Fruit fly (Drosophila melanogaster) whole organism, embryonic: ENCODE data around the gene CG17344.

Experiments used
- Atf6 ChIP-seq: fragments of 200-800 bp; sonication (Bioruptor generic); IDR thresholded peaks from 2 replicates; pipeline ENCODE4 v1.3.6; 2022; ENCODE audit warnings: missing biosample characterization, missing genetic modification characterization
- CG10267 ChIP-seq: fragments of 200-800 bp; sonication (Bioruptor generic); optimal IDR thresholded peaks from 2 replicates; lab custom pipeline; 2018; ENCODE audit warnings: missing biosample characterization, mild to moderate bottlenecking, missing genetic modification characterization, moderate library complexity
- CG11504 ChIP-seq: fragments of 200-800 bp; sonication (Bioruptor generic); optimal IDR thresholded peaks from 3 replicates; lab custom pipeline; 2019; ENCODE audit warnings: missing biosample characterization, mild to moderate bottlenecking, missing genetic modification characterization, moderate library complexity
- CG12104 ChIP-seq: fragments of 200-800 bp; sonication (Bioruptor generic); optimal IDR thresholded peaks from 3 replicates; lab custom pipeline; 2016; ENCODE audit warnings: missing biosample characterization, missing genetic modification characterization
- CG13894 ChIP-seq: fragments of 200-800 bp; sonication (Bioruptor generic); optimal IDR thresholded peaks from 3 replicates; lab custom pipeline; 2018; ENCODE audit warnings: missing biosample characterization, mild to moderate bottlenecking, missing genetic modification characterization, moderate library complexity
- CG14050 ChIP-seq: fragments of 200-800 bp; sonication (Bioruptor generic); IDR thresholded peaks from 3 replicates; pipeline ENCODE4 v1.3.6; 2022; ENCODE audit warnings: missing biosample characterization, missing genetic modification characterization
- CG1603 ChIP-seq: fragments of 200-800 bp; sonication (Bioruptor generic); optimal IDR thresholded peaks from 2 replicates; lab custom pipeline; 2019; ENCODE audit warnings: missing biosample characterization, mild to moderate bottlenecking, missing genetic modification characterization, moderate library complexity
- CG1647 ChIP-seq: fragments of 200-800 bp; sonication (Bioruptor generic); optimal IDR thresholded peaks from 3 replicates; lab custom pipeline; 2016; ENCODE audit warnings: missing biosample characterization, missing genetic modification characterization
- CG17186 ChIP-seq: fragments of 200-800 bp; sonication (Bioruptor generic); optimal IDR thresholded peaks from 3 replicates; lab custom pipeline; 2017; ENCODE audit warnings: missing biosample characterization, missing genetic modification reagents, missing genetic modification characterization
- CG17912 ChIP-seq: fragments of 200-800 bp; sonication (Bioruptor generic); optimal IDR thresholded peaks from 2 replicates; lab custom pipeline; 2018; ENCODE audit warnings: missing biosample characterization, mild to moderate bottlenecking, missing genetic modification characterization
- CG18011 ChIP-seq: fragments of 200-800 bp; sonication (Bioruptor generic); optimal IDR thresholded peaks from 2 replicates; lab custom pipeline; 2017; ENCODE audit warnings: missing biosample characterization, missing genetic modification characterization, mild to moderate bottlenecking, moderate library complexity, missing genotype
- CG2678 ChIP-seq: fragments of 200-800 bp; sonication (Bioruptor generic); optimal IDR thresholded peaks from 3 replicates; lab custom pipeline; 2019; ENCODE audit warnings: missing biosample characterization, mild to moderate bottlenecking, missing genetic modification characterization, moderate library complexity
- CG3065 ChIP-seq: fragments of 200-800 bp; sonication (Bioruptor generic); optimal IDR thresholded peaks from 2 replicates; lab custom pipeline; 2016; ENCODE audit warnings: missing biosample characterization, missing genetic modification characterization
- CG3163 ChIP-seq: fragments of 200-800 bp; sonication (Bioruptor generic); optimal IDR thresholded peaks from 3 replicates; lab custom pipeline; 2016; ENCODE audit warnings: missing biosample characterization, missing genetic modification characterization
- CG32772 ChIP-seq: fragments of 200-800 bp; sonication (Bioruptor generic); IDR thresholded peaks from 2 replicates; pipeline ENCODE4 v1.3.6; 2022; ENCODE audit warnings: missing biosample characterization, missing genetic modification characterization
- CG4282 ChIP-seq: fragments of 200-800 bp; sonication (Bioruptor generic); optimal IDR thresholded peaks from 2 replicates; lab custom pipeline; 2016; ENCODE audit warnings: missing biosample characterization, missing genetic modification characterization
- CG43689 ChIP-seq: fragments of 200-800 bp; sonication (Bioruptor generic); IDR thresholded peaks from 2 replicates; pipeline ENCODE4 v1.3.6; 2022; ENCODE audit warnings: missing biosample characterization, missing genetic modification characterization
- CG4707 ChIP-seq: fragments of 200-800 bp; sonication (Bioruptor generic); optimal IDR thresholded peaks from 2 replicates; lab custom pipeline; 2018; ENCODE audit warnings: missing biosample characterization, mild to moderate bottlenecking, missing genetic modification characterization, moderate library complexity
- CG7928 ChIP-seq: fragments of 200-800 bp; sonication (Bioruptor generic); optimal IDR thresholded peaks from 2 replicates; lab custom pipeline; 2017; ENCODE audit warnings: missing biosample characterization, mild to moderate bottlenecking, missing genetic modification characterization
- CG9437 ChIP-seq: fragments of 200-800 bp; sonication (Bioruptor generic); optimal IDR thresholded peaks from 2 replicates; lab custom pipeline; 2018; ENCODE audit warnings: missing biosample characterization, mild to moderate bottlenecking, missing genetic modification characterization
- CHES-1-like ChIP-seq: fragments of 200-800 bp; sonication (Bioruptor generic); optimal IDR thresholded peaks from 2 replicates; lab custom pipeline; 2016; ENCODE audit warnings: missing biosample characterization, missing genetic modification characterization
- Dfd ChIP-seq, 2 experiments: fragments of >200 bp; optimal IDR thresholded peaks; 2 replicates each; lab custom pipeline; 2017; ENCODE audit warnings: missing biosample characterization in 2 of 2, missing genetic modification characterization in 2 of 2
- Fer1 ChIP-seq: fragments of 200-800 bp; sonication (Bioruptor generic); optimal IDR thresholded peaks from 2 replicates; lab custom pipeline; 2017; ENCODE audit warnings: missing biosample characterization, mild to moderate bottlenecking, missing genetic modification characterization
- HLH3B ChIP-seq: fragments of 200-800 bp; sonication (Bioruptor generic); IDR thresholded peaks from 2 replicates; pipeline ENCODE4 v1.3.6; 2022; ENCODE audit warnings: missing biosample characterization, missing genetic modification characterization
- HmgD ChIP-seq: fragments of 200-800 bp; sonication (Bioruptor generic); optimal IDR thresholded peaks from 3 replicates; lab custom pipeline; 2016; ENCODE audit warnings: missing biosample characterization, missing genetic modification characterization
- Hmr ChIP-seq: fragments of 200-800 bp; sonication (Bioruptor generic); optimal IDR thresholded peaks from 3 replicates; lab custom pipeline; 2017; ENCODE audit warnings: mild to moderate bottlenecking, missing biosample characterization, missing genetic modification reagents, missing genetic modification characterization
- Max ChIP-seq: fragments of 200-800 bp; sonication (Bioruptor generic); optimal IDR thresholded peaks from 2 replicates; lab custom pipeline; 2016; ENCODE audit warnings: missing biosample characterization, mild to moderate bottlenecking, missing genetic modification characterization
- Spps ChIP-seq: fragments of 200-800 bp; sonication (Bioruptor generic); optimal IDR thresholded peaks from 2 replicates; lab custom pipeline; 2018; ENCODE audit warnings: missing biosample characterization, mild to moderate bottlenecking, missing genetic modification characterization
- Ssrp ChIP-seq: fragments of 200-800 bp; sonication (Bioruptor generic); optimal IDR thresholded peaks from 2 replicates; lab custom pipeline; 2018; ENCODE audit warnings: missing biosample characterization, mild to moderate bottlenecking, missing genetic modification characterization, moderate library complexity
- br ChIP-seq: fragments of >200 bp; optimal IDR thresholded peaks from 2 replicates; lab custom pipeline; 2017
- dysf ChIP-seq: fragments of 200-800 bp; sonication (Bioruptor generic); IDR thresholded peaks from 3 replicates; pipeline ENCODE4 v1.3.6; 2022; ENCODE audit warnings: missing biosample characterization, missing genetic modification characterization
- gfzf ChIP-seq: fragments of 200-800 bp; sonication (Bioruptor generic); optimal IDR thresholded peaks from 2 replicates; lab custom pipeline; 2016; ENCODE audit warnings: missing biosample characterization, mild to moderate bottlenecking, missing genetic modification characterization, moderate library complexity
- grau ChIP-seq: fragments of 200-800 bp; optimal IDR thresholded peaks from 3 replicates; lab custom pipeline; 2019; ENCODE audit warnings: missing biosample characterization, mild to moderate bottlenecking, missing genetic modification characterization, moderate library complexity
- gt ChIP-seq: fragments of 200-800 bp; sonication (Bioruptor generic); IDR thresholded peaks from 2 replicates; pipeline ENCODE4 v1.3.6; 2022; ENCODE audit warnings: missing biosample characterization, missing genetic modification characterization
- her ChIP-seq: fragments of 200-800 bp; sonication (Bioruptor generic); optimal IDR thresholded peaks from 2 replicates; lab custom pipeline; 2016; ENCODE audit warnings: missing biosample characterization, missing genetic modification characterization
- jigr1 ChIP-seq: fragments of 200-800 bp; sonication (Bioruptor generic); IDR thresholded peaks from 3 replicates; pipeline ENCODE4 v1.3.6; 2022; ENCODE audit warnings: missing biosample characterization, missing genetic modification characterization
- lab ChIP-seq: fragments of 200-800 bp; sonication (Bioruptor generic); optimal IDR thresholded peaks from 3 replicates; lab custom pipeline; 2017; ENCODE audit warnings: missing biosample characterization, missing genetic modification characterization, mild to moderate bottlenecking, moderate library complexity, missing genetic modification reagents
- mam ChIP-seq: fragments of 200-800 bp; sonication (Bioruptor generic); optimal IDR thresholded peaks from 3 replicates; lab custom pipeline; 2016; ENCODE audit warnings: missing biosample characterization, missing genetic modification characterization
- nmo ChIP-seq: fragments of 200-800 bp; sonication (Bioruptor generic); optimal IDR thresholded peaks from 2 replicates; lab custom pipeline; 2018; ENCODE audit warnings: missing biosample characterization, mild to moderate bottlenecking, missing genetic modification characterization, moderate library complexity
- peb ChIP-seq: fragments of 200-800 bp; sonication (Bioruptor generic); IDR thresholded peaks from 2 replicates; pipeline ENCODE4 v1.3.6; 2022; ENCODE audit warnings: missing biosample characterization, missing genetic modification characterization
- pfk ChIP-seq: fragments of 200-800 bp; sonication (Bioruptor generic); optimal IDR thresholded peaks from 2 replicates; lab custom pipeline; 2018; ENCODE audit warnings: missing biosample characterization, mild to moderate bottlenecking, missing genetic modification characterization, moderate library complexity
- pnt ChIP-seq: fragments of 200-800 bp; sonication (Bioruptor generic); optimal IDR thresholded peaks from 3 replicates; lab custom pipeline; 2016; ENCODE audit warnings: missing biosample characterization, missing genetic modification characterization
- pum ChIP-seq: fragments of 200-800 bp; sonication (Bioruptor generic); optimal IDR thresholded peaks from 2 replicates; lab custom pipeline; 2016; ENCODE audit warnings: missing biosample characterization, missing genetic modification characterization
- row ChIP-seq: fragments of 200-800 bp; sonication (Bioruptor generic); IDR thresholded peaks from 3 replicates; pipeline ENCODE4 v1.3.6; 2022; ENCODE audit warnings: missing biosample characterization, missing genetic modification characterization
- run ChIP-seq: fragments of 200-800 bp; sonication (Bioruptor generic); optimal IDR thresholded peaks from 3 replicates; lab custom pipeline; 2018; ENCODE audit warnings: missing biosample characterization, mild to moderate bottlenecking, missing genetic modification characterization
- scrt ChIP-seq: fragments of 200-800 bp; sonication (Bioruptor generic); optimal IDR thresholded peaks from 2 replicates; lab custom pipeline; 2018; ENCODE audit warnings: missing biosample characterization, mild to moderate bottlenecking, missing genetic modification characterization, moderate library complexity
- sim ChIP-seq: fragments of 200-800 bp; sonication (Bioruptor generic); IDR thresholded peaks from 2 replicates; pipeline ENCODE4 v1.3.6; 2022; ENCODE audit warnings: missing biosample characterization, missing genetic modification characterization
- unpg ChIP-seq: fragments of 200-800 bp; sonication (Bioruptor generic); optimal IDR thresholded peaks from 3 replicates; lab custom pipeline; 2018; ENCODE audit warnings: missing biosample characterization, mild to moderate bottlenecking, missing genetic modification characterization, moderate library complexity
- usp ChIP-seq: fragments of >200 bp; optimal IDR thresholded peaks from 2 replicates; lab custom pipeline; 2017; ENCODE audit warnings: missing biosample characterization, missing genetic modification characterization
- vfl ChIP-seq: fragments of 200-800 bp; sonication (Bioruptor generic); optimal IDR thresholded peaks from 2 replicates; lab custom pipeline; 2016; ENCODE audit warnings: missing biosample characterization, missing genetic modification characterization
- vnd ChIP-seq: fragments of 200-800 bp; sonication (Bioruptor generic); IDR thresholded peaks from 3 replicates; pipeline ENCODE4 v1.3.6; 2022; ENCODE audit warnings: missing biosample characterization, missing genetic modification characterization; ENCODE audit not compliant: partially characterized antibody

CG17344 gene

DNA sequence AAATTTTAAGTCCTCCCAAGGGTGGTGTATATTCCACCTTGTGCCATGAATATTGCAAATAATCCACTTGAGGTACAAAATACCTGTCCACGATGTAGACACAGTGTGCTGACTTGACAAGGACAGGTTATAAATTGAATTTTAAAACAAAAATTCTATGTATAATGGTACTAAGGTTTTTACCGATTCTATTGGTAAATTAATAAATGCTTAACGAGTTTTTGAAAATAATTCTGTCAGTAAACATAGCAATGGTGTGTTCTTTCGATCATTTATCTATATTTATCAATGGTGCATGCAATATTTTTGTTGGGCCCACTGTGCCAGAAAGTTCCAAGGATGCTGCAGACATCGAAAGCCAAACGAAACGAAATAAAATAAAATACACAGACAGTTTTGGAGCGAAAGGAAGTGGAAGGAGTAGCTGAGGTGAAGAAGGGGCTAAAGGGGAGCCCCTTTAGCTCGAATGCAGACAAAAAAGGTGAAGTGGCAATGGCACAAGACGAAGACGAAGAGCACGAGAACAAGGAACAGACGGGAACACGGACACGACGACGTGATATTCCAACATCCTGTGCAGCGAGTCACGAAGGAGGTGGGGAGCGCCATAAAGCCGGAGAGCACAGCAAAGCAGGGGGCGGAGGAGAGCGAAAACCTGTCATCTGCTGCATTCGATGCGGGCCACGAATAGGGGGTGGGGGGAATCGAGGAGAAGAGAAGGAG is 34.3 kb downstream of the CG17344 start (continued):
- TF ChIP-seq CG3163: no peak
- TF ChIP-seq HmgD (GFP tag; lab: Kevin White, UChicago): no peak
- no peak for TF ChIP-seq Max (GFP tag; lab: Kevin White, UChicago)
- TF ChIP-seq CG12104 (GFP tag; lab: Kevin White, UChicago): no peak
- TF ChIP-seq Spps (tag; lab: Kevin White, UChicago): no peak
- no peak for TF ChIP-seq pum (GFP tag; lab: Kevin White, UChicago)
- TF ChIP-seq lab: peak; percentile 24
- no peak for TF ChIP-seq CG14050 (GFP tag; lab: Robert Waterston, UW)
- TF ChIP-seq Dfd (GFP tag; optimal IDR thresholded peaks at IDR 0.05; lab: Kevin White, UChicago): no peak
- TF ChIP-seq CG17186 (GFP tag; lab: Kevin White, UChicago): no peak
- no peak for TF ChIP-seq br
- no peak for TF ChIP-seq sim (GFP tag; lab: Robert Waterston, UW)
- TF ChIP-seq run (tag; lab: Kevin White, UChicago): no peak
- TF ChIP-seq CG4282: no peak
- TF ChIP-seq nmo (GFP tag; lab: Kevin White, UChicago): peak; percentile 5
- TF ChIP-seq Fer1 (GFP tag; lab: Kevin White, UChicago): peak; percentile 18
- TF ChIP-seq CG43689 (GFP tag; lab: Robert Waterston, UW): no peak
- TF ChIP-seq CG3065 (GFP tag; lab: Kevin White, UChicago): no peak
- no peak for TF ChIP-seq her (GFP tag; lab: Kevin White, UChicago)
- no peak for TF ChIP-seq usp
- TF ChIP-seq gfzf: no peak
- no peak for TF ChIP-seq CG32772 (GFP tag; lab: Robert Waterston, UW)
- peak; percentile 42 for TF ChIP-seq CG11504 (tag; lab: Kevin White, UChicago)
- no peak for TF ChIP-seq row (GFP tag; lab: Robert Waterston, UW)
- TF ChIP-seq CG17912 (GFP tag; lab: Kevin White, UChicago): no peak
- no peak for TF ChIP-seq CG1647 (GFP tag; lab: Kevin White, UChicago)
- peak; percentile 33 for TF ChIP-seq CG1603
- TF ChIP-seq mam: no peak
- peak; percentile 89 for TF ChIP-seq pfk (GFP tag; lab: Kevin White, UChicago)
- no peak for TF ChIP-seq peb (GFP tag; lab: Robert Waterston, UW)
- TF ChIP-seq Hmr (GFP tag; lab: Kevin White, UChicago): no peak
- no peak for TF ChIP-seq jigr1
- peak; percentile 87 for TF ChIP-seq CG4707
- peak; percentile 21 for TF ChIP-seq grau (tag; lab: Kevin White, UChicago)
- no peak for TF ChIP-seq pnt (GFP tag; lab: Kevin White, UChicago)
- TF ChIP-seq CG13894 (tag; lab: Kevin White, UChicago): no peak
- no peak for TF ChIP-seq CG18011
- TF ChIP-seq gt (GFP tag; lab: Robert Waterston, UW): no peak
- no peak for TF ChIP-seq CHES-1-like (GFP tag; lab: Kevin White, UChicago)
- peak; percentile 49 for TF ChIP-seq CG2678
- TF ChIP-seq CG7928 (GFP tag; lab: Kevin White, UChicago): no peak
- TF ChIP-seq Ssrp (tag; lab: Kevin White, UChicago): peak; percentile 6
- no peak for TF ChIP-seq CG9437 (GFP tag; lab: Kevin White, UChicago)
- TF ChIP-seq vfl (GFP tag; lab: Kevin White, UChicago): no peak
- peak; percentile 22 for TF ChIP-seq scrt
- TF ChIP-seq HLH3B (GFP tag; lab: Robert Waterston, UW): no peak
- no peak for TF ChIP-seq Atf6 (GFP tag; lab: Robert Waterston, UW)
- TF ChIP-seq vnd (GFP tag; lab: Robert Waterston, UW): no peak
- peak; percentile 36 for TF ChIP-seq unpg (GFP tag; lab: Kevin White, UChicago)
- no peak for TF ChIP-seq CG10267 (tag; lab: Kevin White, UChicago)
- no peak for TF ChIP-seq dysf (GFP tag; lab: Robert Waterston, UW)
